Worm (Caenorhabditis elegans) whole organism, young adult: ENCODE data around the gene ZC239.17.

Source experiments
- B0261.1 ChIP-seq: sonication (generic microtip); optimal IDR thresholded peaks from 2 replicates; lab custom pipeline; 2016; ENCODE audit warnings: mild to moderate bottlenecking, missing genetic modification characterization, moderate library complexity, missing compliant biosample characterization
- C06A6.2 ChIP-seq: fragments of 200-800 bp; sonication (Bioruptor generic); conservative IDR thresholded peaks from 2 replicates; pipeline ENCODE4 v1.3.6; 2022; ENCODE audit warnings: missing genetic modification characterization, missing compliant biosample characterization
- ama-1 ChIP-seq, 3 experiments: fragments of 150-350 bp in 1 of 3; sonication (generic microtip) in 2 of 3; optimal IDR thresholded peaks; 2 replicates each; lab custom pipeline; 2014 to 2018; ENCODE audit warnings: missing biosample characterization in 2 of 3, missing genetic modification characterization in 2 of 3, missing genetic modification reagents in 2 of 3
- dpl-1 ChIP-seq: fragments of 150-350 bp; optimal IDR thresholded peaks from 2 replicates; lab custom pipeline; 2014; ENCODE audit warnings: missing biosample characterization, missing genetic modification reagents, missing genetic modification characterization
- ets-4 ChIP-seq: fragments of 200-800 bp; sonication (Bioruptor generic); optimal IDR thresholded peaks from 2 replicates; lab custom pipeline; 2018; ENCODE audit warnings: mild to moderate bottlenecking, missing genetic modification characterization, missing compliant biosample characterization
- mcd-1 ChIP-seq: fragments of 200-800 bp; sonication (Bioruptor generic); IDR thresholded peaks from 2 replicates; pipeline ENCODE4 v1.3.6; 2022; ENCODE audit warnings: missing genetic modification reagents, missing genetic modification characterization, missing compliant biosample characterization
- nfya-2 ChIP-seq: fragments of 200-800 bp; sonication (Bioruptor generic); IDR thresholded peaks from 2 replicates; pipeline ENCODE4 v1.3.6; 2022; ENCODE audit warnings: missing genetic modification reagents, missing genetic modification characterization, missing compliant biosample characterization
- pha-4 ChIP-seq: fragments of 150-350 bp; sonication (generic microtip); optimal IDR thresholded peaks from 2 replicates; lab custom pipeline; 2014; ENCODE audit warnings: missing biosample characterization, missing genetic modification reagents, missing genetic modification characterization
- repo-1 ChIP-seq: sonication (generic microtip); optimal IDR thresholded peaks from 2 replicates; lab custom pipeline; 2017; ENCODE audit warnings: mild to moderate bottlenecking, missing genetic modification characterization, missing compliant biosample characterization
- snpc-4 ChIP-seq, 5 experiments: fragments of 150-350 bp in 1 of 5; sonication (generic microtip) in 4 of 5; optimal IDR thresholded peaks; 2 replicates each; lab custom pipeline; 2014 to 2018; ENCODE audit warnings: missing genetic modification characterization in 5 of 5, missing biosample characterization in 3 of 5, antibody characterized with exemption in 2 of 5, mild to moderate bottlenecking in 2 of 5, missing compliant biosample characterization in 2 of 5, missing genotype in 2 of 5, moderate library complexity in 2 of 5, missing genetic modification reagents in 1 of 5

DNA sequence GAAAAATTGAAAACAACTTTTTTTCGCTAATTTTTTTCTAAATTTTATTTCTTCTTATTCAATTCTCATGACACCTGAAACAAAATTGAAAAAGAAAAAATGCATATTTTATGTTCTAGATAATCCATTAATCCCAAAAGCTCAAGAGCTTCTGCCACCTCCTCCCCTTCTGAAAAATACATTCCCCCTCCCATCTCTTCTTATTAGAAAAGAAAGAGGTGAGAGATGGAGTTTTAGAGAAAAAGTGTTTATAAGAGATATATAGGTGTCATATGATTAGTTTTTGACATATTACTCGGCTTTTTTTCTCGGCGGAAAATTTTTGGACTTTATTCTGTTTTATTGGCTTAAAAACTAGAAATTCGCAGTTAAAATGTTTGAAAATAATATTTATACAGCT, 44.9 kb upstream of the ZC239.17 start:
- TF ChIP-seq ama-1 (optimal IDR thresholded peaks at IDR 0.05; lab: Kevin White, UChicago) = no peak
- no peak for TF ChIP-seq ama-1 (GFP tag; optimal IDR thresholded peaks at IDR 0.05; lab: Kevin White, UChicago)
- TF ChIP-seq repo-1 (tag; lab: Kevin White, UChicago) = no peak
- no peak for TF ChIP-seq nfya-2 (GFP tag; lab: Robert Waterston, UW)
- TF ChIP-seq mcd-1 (GFP tag; lab: Robert Waterston, UW) = no peak
- no peak for TF ChIP-seq snpc-4 (GFP tag; optimal IDR thresholded peaks at IDR 0.05; lab: Kevin White, UChicago)
- no peak for TF ChIP-seq snpc-4 (tag; optimal IDR thresholded peaks at IDR 0.05; lab: Kevin White, UChicago)
- TF ChIP-seq pha-4 (tag; lab: Kevin White, UChicago) = no peak
- TF ChIP-seq B0261.1 (tag; lab: Kevin White, UChicago) = no peak
- TF ChIP-seq dpl-1 (GFP tag; lab: Kevin White, UChicago) = no peak
- TF ChIP-seq C06A6.2 = no peak
- TF ChIP-seq ets-4 (GFP tag; lab: Kevin White, UChicago) = no peak
